Fruit fly (Drosophila melanogaster): ENCODE data around the gene CG14185.
A peak's percentile ranks its signal among the peaks of the same experiment; 100 is the strongest.

Gene CG14185

DNA sequence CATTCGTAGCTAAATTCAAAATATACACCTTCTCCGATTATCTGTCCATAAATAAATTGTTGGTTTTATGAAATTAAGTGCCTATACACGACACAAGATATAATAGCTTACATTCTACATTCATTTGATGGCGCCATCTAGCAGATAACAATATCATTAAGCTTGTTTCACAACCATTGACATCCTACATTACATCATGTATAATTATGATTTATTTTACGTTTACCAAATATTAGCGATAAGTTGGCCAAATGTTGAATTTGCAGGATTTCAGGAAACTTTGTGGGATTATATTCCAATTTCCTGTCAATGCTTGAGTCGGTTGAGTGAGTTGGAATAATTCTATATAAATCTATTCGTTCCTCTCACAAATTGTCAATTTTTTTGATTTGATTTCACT lies 8.6 kb upstream of the CG14185 start (continued):
- TF ChIP-seq prd (optimal IDR thresholded peaks at IDR 0.05): no peak
- no peak for TF ChIP-seq prd (GFP tag; IDR thresholded peaks at IDR 0.05)
- TF ChIP-seq CG2120 (GFP tag; optimal IDR thresholded peaks at IDR 0.05): peak; percentile 20
- peak; percentile 3 for TF ChIP-seq CG17829 (tag; optimal IDR thresholded peaks at IDR 0.05)
- peak; percentile 92 for TF ChIP-seq Ets65A (GFP tag)
- TF ChIP-seq Dip2 (GFP tag; IDR thresholded peaks at IDR 0.05): peak; percentile 95
- TF ChIP-seq Adf1 (GFP tag; IDR thresholded peaks at IDR 0.05): peak; percentile 8; the same call in 1 of the 2 replicates
- TF ChIP-seq knrl (GFP tag; IDR thresholded peaks at IDR 0.05; ENCODE audit: partially characterized antibody): peak; percentile 73
- TF ChIP-seq sna (GFP tag; IDR thresholded peaks at IDR 0.05; ENCODE audit: partially characterized antibody): no peak
- peak; percentile 57 for TF ChIP-seq abd-A (tag; optimal IDR thresholded peaks at IDR 0.05)
- no peak for TF ChIP-seq Sox102F (GFP tag; optimal IDR thresholded peaks at IDR 0.05)
- no peak for TF ChIP-seq HHEX (GFP tag; optimal IDR thresholded peaks at IDR 0.05)
- peak; percentile 43 for TF ChIP-seq CG1603 (tag; optimal IDR thresholded peaks at IDR 0.05)
- TF ChIP-seq Dad (GFP tag; optimal IDR thresholded peaks at IDR 0.05): no peak
- peak; percentile 77 for TF ChIP-seq sens (GFP tag)
- no peak for TF ChIP-seq klu (GFP tag; IDR thresholded peaks at IDR 0.05)
- TF ChIP-seq CG6791 (GFP tag; IDR thresholded peaks at IDR 0.05; ENCODE audit: partially characterized antibody): peak; percentile 21; the same call in 1 of the 3 replicates
- peak; percentile 34; the same call in 1 of the 3 replicates for TF ChIP-seq CG34422 (GFP tag; IDR thresholded peaks at IDR 0.05)
- TF ChIP-seq CG42726 (GFP tag; IDR thresholded peaks at IDR 0.05; ENCODE audit: partially characterized antibody): peak; percentile 91
- TF ChIP-seq CG12942 (GFP tag; optimal IDR thresholded peaks at IDR 0.05): peak; percentile 13
- peak; percentile 21 for TF ChIP-seq sug (tag; optimal IDR thresholded peaks at IDR 0.05)
- no peak for TF ChIP-seq odd (GFP tag; optimal IDR thresholded peaks at IDR 0.05)
- no peak for TF ChIP-seq CG5180 (GFP tag; optimal IDR thresholded peaks at IDR 0.05)
- TF ChIP-seq disco-r (GFP tag; optimal IDR thresholded peaks at IDR 0.05): no peak
- no peak for TF ChIP-seq fd102C (GFP tag; optimal IDR thresholded peaks at IDR 0.05)
- TF ChIP-seq sc (optimal IDR thresholded peaks at IDR 0.05): no peak
- no peak for TF ChIP-seq sc (GFP tag; optimal IDR thresholded peaks at IDR 0.05)
- no peak for TF ChIP-seq ato (GFP tag; IDR thresholded peaks at IDR 0.05; ENCODE audit: partially characterized antibody)
- peak; percentile 41 for TF ChIP-seq HmgZ (tag; optimal IDR thresholded peaks at IDR 0.05)
- TF ChIP-seq Lhr (GFP tag; optimal IDR thresholded peaks at IDR 0.05): peak; percentile 46
- peak; percentile 60 for TF ChIP-seq pita (GFP tag; optimal IDR thresholded peaks at IDR 0.05)
- 0 out of 2 replicates have a peak, but pooled peaks have one; percentile 11 for TF ChIP-seq slbo (GFP tag; IDR thresholded peaks at IDR 0.05)
- TF ChIP-seq zen (tag; optimal IDR thresholded peaks at IDR 0.05): peak; percentile 75
- TF ChIP-seq mam (GFP tag; optimal IDR thresholded peaks at IDR 0.05): peak; percentile 23
- peak; percentile 38 for TF ChIP-seq CG9876 (GFP tag; optimal IDR thresholded peaks at IDR 0.05)
- TF ChIP-seq CG33213 (GFP tag; optimal IDR thresholded peaks at IDR 0.05): peak; percentile 11
- peak; percentile 48 for TF ChIP-seq luna (GFP tag; optimal IDR thresholded peaks at IDR 0.05)
- peak; percentile 5 for TF ChIP-seq pnt (GFP tag; optimal IDR thresholded peaks at IDR 0.05)
- no peak for TF ChIP-seq otp (GFP tag; IDR thresholded peaks at IDR 0.05)
- no peak for TF ChIP-seq lilli (GFP tag; optimal IDR thresholded peaks at IDR 0.05)
- no peak for TF ChIP-seq CG18476 (GFP tag; optimal IDR thresholded peaks at IDR 0.05)
- TF ChIP-seq CG3281 (GFP tag; optimal IDR thresholded peaks at IDR 0.05): no peak
- TF ChIP-seq Myb (GFP tag; optimal IDR thresholded peaks at IDR 0.05): peak; percentile 27
- TF ChIP-seq CG4328 (GFP tag; optimal IDR thresholded peaks at IDR 0.05): no peak
- TF ChIP-seq CG9817 (tag; optimal IDR thresholded peaks at IDR 0.05): peak; percentile 36
- no peak for TF ChIP-seq CG15696 (tag; optimal IDR thresholded peaks at IDR 0.05)
- peak; percentile 40 for TF ChIP-seq CG3847 (GFP tag; IDR thresholded peaks at IDR 0.05)
- TF ChIP-seq CG16813 (GFP tag; IDR thresholded peaks at IDR 0.05; ENCODE audit: partially characterized antibody): peak; percentile 60; the same call in 2 of the 3 replicates
- TF ChIP-seq HLH4C (GFP tag; IDR thresholded peaks at IDR 0.05; ENCODE audit: partially characterized antibody): 0 out of 3 replicates have a peak, but pooled peaks have one; percentile 36
- TF ChIP-seq CG15601 (tag; optimal IDR thresholded peaks at IDR 0.05): no peak
- TF ChIP-seq gro (GFP tag; optimal IDR thresholded peaks at IDR 0.05): no peak
